Fruit fly (Drosophila melanogaster) whole organism, wandering third instar larva: ENCODE measurements around the gene CG33116.

Experiments
- Dfd ChIP-seq: fragments of >200 bp; optimal IDR thresholded peaks from 2 replicates; lab custom pipeline; 2017; ENCODE audit warnings: missing biosample characterization, missing genetic modification characterization
- Dif ChIP-seq: fragments of 200-275, 200-300 bp; sonication (Bioruptor generic); optimal IDR thresholded peaks from 2 replicates; lab custom pipeline; 2018; ENCODE audit warnings: missing biosample characterization, missing genetic modification characterization; ENCODE audit not compliant: partially characterized antibody
- Hr78 ChIP-seq: fragments of >200 bp; optimal IDR thresholded peaks from 2 replicates; lab custom pipeline; 2017; ENCODE audit warnings: missing biosample characterization, missing genetic modification characterization
- h ChIP-seq: fragments of 200-800 bp; sonication (Bioruptor generic); optimal IDR thresholded peaks from 3 replicates; lab custom pipeline; 2016; ENCODE audit warnings: missing biosample characterization, mild to moderate bottlenecking, missing genetic modification characterization
- lola ChIP-seq: fragments of >200 bp; optimal IDR thresholded peaks from 2 replicates; lab custom pipeline; 2017; ENCODE audit warnings: missing biosample characterization, missing genetic modification characterization

DNA sequence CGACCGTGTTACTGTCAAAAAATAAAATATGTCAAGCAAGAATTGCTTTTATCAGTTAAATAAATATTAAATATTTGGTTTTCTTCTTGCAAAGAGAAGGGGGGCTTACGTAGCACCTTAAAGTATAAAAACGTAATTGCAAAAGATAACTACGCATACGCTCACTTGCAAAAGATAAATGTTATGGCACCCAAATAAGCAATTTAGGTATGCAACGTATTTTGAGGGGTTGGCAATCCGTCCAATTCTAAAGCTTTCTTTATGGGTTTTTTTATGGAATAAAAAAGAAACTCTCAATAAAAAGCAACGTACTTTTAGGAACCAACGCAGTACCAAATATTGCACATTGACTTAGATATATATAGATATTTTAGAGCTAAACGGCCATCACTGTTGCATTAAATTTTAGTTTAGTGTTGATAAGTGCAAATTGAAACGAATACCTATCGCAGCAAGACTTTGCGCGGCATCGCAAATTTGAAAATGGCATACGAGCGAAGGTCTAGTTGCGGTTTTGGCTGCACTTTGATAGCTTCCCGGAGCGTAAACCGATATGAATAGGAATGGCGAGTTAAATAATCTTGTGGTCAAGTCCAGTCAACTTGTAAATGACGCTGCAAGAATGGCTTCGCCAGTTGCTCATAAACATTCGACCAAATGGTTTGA is 32.1 kb downstream of the CG33116 start, which contains the start of gene CG13077:
- TF ChIP-seq Hr78 (GFP tag; lab: Kevin White, UChicago) (no peak), h (GFP tag; lab: Kevin White, UChicago) (no peak), Dfd (no peak), Dif (GFP tag; lab: Kevin White, UChicago) (peak; percentile 28), lola (GFP tag; lab: Kevin White, UChicago) (no peak)
